Worm (Caenorhabditis elegans): ENCODE data around the gene ZC13.1.

- TF ChIP-seq dao-5 (tag; optimal IDR thresholded peaks at IDR 0.05) (no peak), him-1 (tag; optimal IDR thresholded peaks at IDR 0.05) (no peak)
These were observed at the start of gene ZC13.1 for ce11 chrX:876935-877334.

Measured in whole organism, L4/young adult.